Fruit fly (Drosophila melanogaster) whole organism, prepupa: ENCODE data around the gene Elo68alpha.
A peak's percentile ranks its signal among the peaks of the same experiment; 100 is the strongest.

Source experiments
- Blimp-1 ChIP-seq: fragments of 200-800 bp; sonication (Bioruptor generic); optimal IDR thresholded peaks from 3 replicates; lab custom pipeline; 2017; ENCODE audit warnings: missing biosample characterization, missing genetic modification characterization, mild to moderate bottlenecking, moderate library complexity, missing genetic modification reagents
- CG10631 ChIP-seq: fragments of 200-800 bp; sonication (Bioruptor generic); optimal IDR thresholded peaks from 2 replicates; lab custom pipeline; 2016; ENCODE audit warnings: missing biosample characterization, missing genetic modification characterization
- CG10669 ChIP-seq: fragments of 200-800 bp; sonication (Bioruptor generic); optimal IDR thresholded peaks from 3 replicates; lab custom pipeline; 2018; ENCODE audit warnings: missing biosample characterization, mild to moderate bottlenecking, missing genetic modification characterization, moderate library complexity
- CG11762 ChIP-seq: fragments of 200-800 bp; sonication (Bioruptor generic); optimal IDR thresholded peaks from 3 replicates; lab custom pipeline; 2016; ENCODE audit warnings: missing biosample characterization, missing genetic modification characterization; ENCODE audit not compliant: insufficient read depth
- CG11902 ChIP-seq: fragments of 200-800 bp; sonication (Bioruptor generic); optimal IDR thresholded peaks from 3 replicates; lab custom pipeline; 2016; ENCODE audit warnings: missing biosample characterization, missing genetic modification characterization
- CG31627 ChIP-seq: fragments of 200-800 bp; sonication (Bioruptor generic); optimal IDR thresholded peaks from 3 replicates; lab custom pipeline; 2016; ENCODE audit warnings: missing biosample characterization, missing genetic modification characterization
- CG3919 ChIP-seq: fragments of 200-800 bp; sonication (Bioruptor generic); optimal IDR thresholded peaks from 3 replicates; lab custom pipeline; 2016; ENCODE audit warnings: missing biosample characterization, missing genetic modification characterization
- CG6808 ChIP-seq: fragments of 200-800 bp; sonication (Bioruptor generic); optimal IDR thresholded peaks from 3 replicates; lab custom pipeline; 2017; ENCODE audit warnings: missing biosample characterization, missing genetic modification characterization, mild to moderate bottlenecking, moderate library complexity, missing genetic modification reagents
- CG8119 ChIP-seq: fragments of 200-800 bp; sonication (Bioruptor generic); IDR thresholded peaks from 3 replicates; pipeline ENCODE4 v1.3.6; 2022; ENCODE audit warnings: missing biosample characterization, missing genetic modification characterization
- CG9139 ChIP-seq: fragments of 200-800 bp; sonication (Bioruptor generic); optimal IDR thresholded peaks from 3 replicates; lab custom pipeline; 2017; ENCODE audit warnings: missing biosample characterization, mild to moderate bottlenecking, missing genetic modification characterization
- Eip75B ChIP-seq: fragments of 200-800 bp; sonication (Bioruptor generic); optimal IDR thresholded peaks from 3 replicates; lab custom pipeline; 2016; ENCODE audit warnings: missing biosample characterization, missing genetic modification characterization
- Eip93F ChIP-seq: fragments of 200-800 bp; sonication (Bioruptor generic); optimal IDR thresholded peaks from 2 replicates; lab custom pipeline; 2016; ENCODE audit warnings: missing biosample characterization, mild to moderate bottlenecking, missing genetic modification characterization
- Met ChIP-seq: fragments of 200-800 bp; sonication (Bioruptor generic); optimal IDR thresholded peaks from 3 replicates; lab custom pipeline; 2016; ENCODE audit warnings: missing biosample characterization, missing genetic modification characterization
- OdsH ChIP-seq: fragments of 200-800 bp; sonication (Bioruptor generic); optimal IDR thresholded peaks from 3 replicates; lab custom pipeline; 2016; ENCODE audit warnings: missing biosample characterization, missing genetic modification characterization
- Sox14 ChIP-seq: fragments of 200-800 bp; sonication (Bioruptor generic); optimal IDR thresholded peaks from 3 replicates; lab custom pipeline; 2016; ENCODE audit warnings: missing biosample characterization, missing genetic modification characterization
- achi ChIP-seq: fragments of 200-800 bp; sonication (Bioruptor generic); optimal IDR thresholded peaks from 3 replicates; lab custom pipeline; 2016; ENCODE audit warnings: missing biosample characterization, missing genetic modification characterization
- acj6 ChIP-seq: fragments of 200-800 bp; sonication (Bioruptor generic); optimal IDR thresholded peaks from 3 replicates; lab custom pipeline; 2016; ENCODE audit warnings: missing biosample characterization, missing genetic modification characterization
- dac ChIP-seq: fragments of 200-800 bp; sonication (Bioruptor generic); optimal IDR thresholded peaks from 2 replicates; lab custom pipeline; 2017; ENCODE audit warnings: missing biosample characterization, mild to moderate bottlenecking, missing genetic modification characterization
- fd59A ChIP-seq: fragments of 200-800 bp; sonication (Bioruptor generic); optimal IDR thresholded peaks from 2 replicates; lab custom pipeline; 2017; ENCODE audit warnings: missing biosample characterization, mild to moderate bottlenecking, missing genetic modification characterization, missing genetic modification reagents
- fkh ChIP-seq: fragments of 200-800 bp; sonication (Bioruptor generic); optimal IDR thresholded peaks from 3 replicates; lab custom pipeline; 2017; ENCODE audit warnings: missing biosample characterization, mild to moderate bottlenecking, missing genetic modification characterization, moderate library complexity
- ss ChIP-seq, 2 experiments: fragments of 200-800 bp; sonication (Bioruptor generic); optimal IDR thresholded peaks; 2 replicates in 1 of 2; 3 replicates in 1 of 2; lab custom pipeline; 2017 to 2018; ENCODE audit warnings: mild to moderate bottlenecking in 2 of 2, missing biosample characterization in 2 of 2, missing genetic modification characterization in 2 of 2, moderate library complexity in 1 of 2
- topi ChIP-seq: fragments of 200-800 bp; sonication (Bioruptor generic); optimal IDR thresholded peaks from 3 replicates; lab custom pipeline; 2016; ENCODE audit warnings: missing biosample characterization, missing genetic modification characterization

The Elo68alpha gene

dm6 chr3L:11052760-11053259 lies 50.0 kb downstream of the Elo68alpha start (continued):
- TF ChIP-seq ss (GFP tag; optimal IDR thresholded peaks at IDR 0.05; lab: Kevin White, UChicago) = no peak
- TF ChIP-seq CG11762 (GFP tag; lab: Kevin White, UChicago) = no peak
- no peak for TF ChIP-seq topi
- no peak for TF ChIP-seq CG6808 (GFP tag; lab: Kevin White, UChicago)
- TF ChIP-seq CG8119 (GFP tag; lab: Robert Waterston, UW) = peak; percentile 64
- peak; percentile 12 for TF ChIP-seq CG3919 (GFP tag; lab: Kevin White, UChicago)
- no peak for TF ChIP-seq Eip75B
- no peak for TF ChIP-seq Met (GFP tag; lab: Kevin White, UChicago)
- no peak for TF ChIP-seq acj6 (GFP tag; lab: Kevin White, UChicago)
- no peak for TF ChIP-seq Eip93F (GFP tag; lab: Kevin White, UChicago)
- TF ChIP-seq fkh = no peak
- no peak for TF ChIP-seq CG10631 (GFP tag; lab: Kevin White, UChicago)
- TF ChIP-seq achi (GFP tag; lab: Kevin White, UChicago) = no peak
- no peak for TF ChIP-seq CG9139
- TF ChIP-seq Sox14 (GFP tag; lab: Kevin White, UChicago) = no peak
- TF ChIP-seq Blimp-1 (GFP tag; lab: Kevin White, UChicago) = no peak
- TF ChIP-seq dac (GFP tag; lab: Kevin White, UChicago) = peak; percentile 17
- TF ChIP-seq fd59A (GFP tag; lab: Kevin White, UChicago) = no peak
- TF ChIP-seq CG11902 (GFP tag; lab: Kevin White, UChicago) = no peak
- no peak for TF ChIP-seq CG31627 (GFP tag; lab: Kevin White, UChicago)
- TF ChIP-seq CG10669 (GFP tag; lab: Kevin White, UChicago) = no peak
- no peak for TF ChIP-seq OdsH (GFP tag; lab: Kevin White, UChicago)
